Fruit fly (Drosophila melanogaster) whole organism, embryonic: ENCODE data around the gene Tep4.

Experiments used
- Awh ChIP-seq: fragments of 200-800 bp; sonication (Bioruptor generic); IDR thresholded peaks from 2 replicates; pipeline ENCODE4, ENCODE4 v1.3.6; 2022; ENCODE audit warnings: missing biosample characterization, missing genetic modification characterization
- CG10654 ChIP-seq: fragments of 200-800 bp; sonication (Bioruptor generic); optimal IDR thresholded peaks from 2 replicates; lab custom pipeline; 2016; ENCODE audit warnings: missing biosample characterization, missing genetic modification characterization
- CG11247 ChIP-seq: fragments of 200-800 bp; sonication (Bioruptor generic); IDR thresholded peaks from 2 replicates; pipeline ENCODE4 v1.3.6; 2022; ENCODE audit warnings: missing biosample characterization, missing genetic modification characterization
- CG11696 ChIP-seq: fragments of 200-800 bp; sonication (Bioruptor generic); IDR thresholded peaks from 2 replicates; pipeline ENCODE4 v1.3.6; 2022; ENCODE audit warnings: missing biosample characterization, missing genetic modification characterization
- CG12769 ChIP-seq: fragments of 200-800 bp; sonication (Bioruptor generic); optimal IDR thresholded peaks from 2 replicates; lab custom pipeline; 2019; ENCODE audit warnings: missing biosample characterization, mild to moderate bottlenecking, missing genetic modification characterization, moderate library complexity
- CG13624 ChIP-seq: fragments of 200-800 bp; sonication (Bioruptor generic); optimal IDR thresholded peaks from 2 replicates; lab custom pipeline; 2016; ENCODE audit warnings: missing biosample characterization, missing genetic modification characterization
- CG1529 ChIP-seq: fragments of 200-800 bp; sonication (Bioruptor generic); optimal IDR thresholded peaks from 3 replicates; lab custom pipeline; 2018; ENCODE audit warnings: missing biosample characterization, missing genetic modification characterization
- CG15514 ChIP-seq: fragments of 200-800 bp; sonication (Bioruptor generic); optimal IDR thresholded peaks from 3 replicates; lab custom pipeline; 2017; ENCODE audit warnings: missing biosample characterization, missing genetic modification characterization, mild to moderate bottlenecking, moderate library complexity, missing genetic modification reagents
- CG2129 ChIP-seq: fragments of 200-800 bp; sonication (Bioruptor generic); IDR thresholded peaks from 2 replicates; pipeline ENCODE4 v1.3.6; 2022; ENCODE audit warnings: missing biosample characterization, missing genetic modification characterization; ENCODE audit not compliant: partially characterized antibody
- CG2199 ChIP-seq: fragments of 200-800 bp; sonication (Bioruptor generic); IDR thresholded peaks from 3 replicates; pipeline ENCODE4 v1.3.6; 2022; ENCODE audit warnings: missing biosample characterization, missing genetic modification characterization
- CG31388 ChIP-seq: fragments of 200-800 bp; sonication (Bioruptor generic); optimal IDR thresholded peaks from 2 replicates; lab custom pipeline; 2016; ENCODE audit warnings: missing biosample characterization, missing genetic modification characterization
- CG33213 ChIP-seq: fragments of 200-800 bp; sonication (Bioruptor generic); optimal IDR thresholded peaks from 3 replicates; lab custom pipeline; 2016; ENCODE audit warnings: missing biosample characterization, missing genetic modification characterization
- CG4617 ChIP-seq: fragments of 200-800 bp; sonication (Bioruptor generic); optimal IDR thresholded peaks from 3 replicates; lab custom pipeline; 2016; ENCODE audit warnings: missing biosample characterization, missing genetic modification characterization, borderline replicate concordance
- CG5245 ChIP-seq: fragments of 200-800 bp; sonication (Bioruptor generic); optimal IDR thresholded peaks from 3 replicates; lab custom pipeline; 2016; ENCODE audit warnings: missing biosample characterization, missing genetic modification characterization
- CG7372 ChIP-seq: fragments of 200-800 bp; sonication (Bioruptor generic); IDR thresholded peaks from 2 replicates; pipeline ENCODE4 v1.3.6; 2022; ENCODE audit warnings: missing biosample characterization, missing genetic modification characterization
- CG8089 ChIP-seq: fragments of 200-800 bp; sonication (Bioruptor generic); optimal IDR thresholded peaks from 3 replicates; lab custom pipeline; 2016; ENCODE audit warnings: missing biosample characterization, missing genetic modification characterization
- CG8290 ChIP-seq, 3 experiments: fragments of 200-800 bp; sonication (Bioruptor generic); optimal IDR thresholded peaks; 2 replicates each; lab custom pipeline; 2016 to 2019; ENCODE audit warnings: missing biosample characterization in 3 of 3, missing genetic modification characterization in 3 of 3, mild to moderate bottlenecking in 2 of 3, moderate library complexity in 1 of 3
- CG9215 ChIP-seq: fragments of 200-800 bp; sonication (Bioruptor generic); IDR thresholded peaks from 2 replicates; pipeline ENCODE4 v1.3.6; 2022; ENCODE audit warnings: missing biosample characterization, missing genetic modification characterization
- CG9437 ChIP-seq: fragments of 200-800 bp; sonication (Bioruptor generic); optimal IDR thresholded peaks from 2 replicates; lab custom pipeline; 2018; ENCODE audit warnings: missing biosample characterization, mild to moderate bottlenecking, missing genetic modification characterization
- CHES-1-like ChIP-seq: fragments of 200-800 bp; sonication (Bioruptor generic); optimal IDR thresholded peaks from 2 replicates; lab custom pipeline; 2016; ENCODE audit warnings: missing biosample characterization, missing genetic modification characterization
- Camta ChIP-seq: fragments of 200-800 bp; sonication (Bioruptor generic); optimal IDR thresholded peaks from 2 replicates; lab custom pipeline; 2016; ENCODE audit warnings: missing biosample characterization, missing genetic modification characterization
- CkIIα-i1 ChIP-seq: fragments of 200-800 bp; sonication (Bioruptor generic); IDR thresholded peaks from 2 replicates; pipeline ENCODE4 v1.3.6; 2022; ENCODE audit warnings: missing biosample characterization, missing genetic modification characterization
- E2f2 ChIP-seq: fragments of 200-800 bp; sonication (Bioruptor generic); IDR thresholded peaks from 2 replicates; pipeline ENCODE4 v1.3.6; 2022; ENCODE audit warnings: missing biosample characterization, missing genetic modification characterization
- HLH54F ChIP-seq: fragments of 200-800 bp; sonication (Bioruptor generic); optimal IDR thresholded peaks from 3 replicates; lab custom pipeline; 2016; ENCODE audit warnings: missing biosample characterization, missing genetic modification characterization
- Hand ChIP-seq: fragments of 200-800 bp; sonication (Bioruptor generic); optimal IDR thresholded peaks from 2 replicates; lab custom pipeline; 2017; ENCODE audit warnings: mild to moderate bottlenecking, missing biosample characterization, missing genetic modification reagents, missing genetic modification characterization
- Mad ChIP-seq: fragments of 200-800 bp; sonication (Bioruptor generic); optimal IDR thresholded peaks from 2 replicates; lab custom pipeline; 2016; ENCODE audit warnings: missing biosample characterization, missing genetic modification characterization
- PHDP ChIP-seq: fragments of 200-800 bp; sonication (Bioruptor generic); optimal IDR thresholded peaks from 3 replicates; lab custom pipeline; 2018; ENCODE audit warnings: missing biosample characterization, mild to moderate bottlenecking, missing genetic modification characterization, moderate library complexity
- Xbp1 ChIP-seq: fragments of 200-800 bp; sonication (Bioruptor generic); optimal IDR thresholded peaks from 3 replicates; lab custom pipeline; 2016; ENCODE audit warnings: missing biosample characterization, mild to moderate bottlenecking, missing genetic modification characterization
- abd-A ChIP-seq: fragments of 200-800 bp; sonication (Bioruptor generic); optimal IDR thresholded peaks from 3 replicates; lab custom pipeline; 2019; ENCODE audit warnings: missing biosample characterization, mild to moderate bottlenecking, missing genetic modification characterization, moderate library complexity
- amos ChIP-seq: fragments of 200-800 bp; sonication (Bioruptor generic); IDR thresholded peaks from 2 replicates; pipeline ENCODE4 v1.3.6; 2022; ENCODE audit warnings: missing biosample characterization, missing genetic modification characterization; ENCODE audit not compliant: partially characterized antibody
- cas ChIP-seq: fragments of 200-800 bp; sonication (Bioruptor generic); IDR thresholded peaks from 2 replicates; pipeline ENCODE4 v1.3.6; 2022; ENCODE audit warnings: missing biosample characterization, missing genetic modification characterization
- da ChIP-seq: fragments of 200-800 bp; sonication (Bioruptor generic); optimal IDR thresholded peaks from 2 replicates; lab custom pipeline; 2016; ENCODE audit warnings: missing biosample characterization, missing genetic modification characterization
- dm ChIP-seq: fragments of 200-800 bp; sonication (Bioruptor generic); optimal IDR thresholded peaks from 3 replicates; lab custom pipeline; 2016; ENCODE audit warnings: missing biosample characterization, missing genetic modification characterization
- dpn ChIP-seq, 2 experiments: fragments of 200-800 bp; sonication (Bioruptor generic); optimal IDR thresholded peaks; 3 replicates each; lab custom pipeline; 2016; ENCODE audit warnings: missing biosample characterization in 2 of 2, missing genetic modification characterization in 2 of 2
- esg ChIP-seq: fragments of 200-800 bp; sonication (Bioruptor generic); conservative IDR thresholded peaks from 2 replicates; pipeline ENCODE4 v1.3.6; 2022; ENCODE audit warnings: missing biosample characterization, missing genetic modification characterization
- gem ChIP-seq: fragments of 200-800 bp; sonication (Bioruptor generic); optimal IDR thresholded peaks from 2 replicates; lab custom pipeline; 2019; ENCODE audit warnings: missing biosample characterization, mild to moderate bottlenecking, missing genetic modification characterization, moderate library complexity
- gro ChIP-seq: fragments of 200-800 bp; sonication (Bioruptor generic); optimal IDR thresholded peaks from 2 replicates; lab custom pipeline; 2016; ENCODE audit warnings: missing biosample characterization, missing genetic modification characterization
- gsb ChIP-seq: fragments of 200-800 bp; sonication (Bioruptor generic); IDR thresholded peaks from 2 replicates; pipeline ENCODE4 v1.3.6; 2022; ENCODE audit warnings: missing biosample characterization, missing genetic modification characterization
- inv ChIP-seq: fragments of 200-800 bp; sonication (Bioruptor generic); IDR thresholded peaks from 2 replicates; pipeline ENCODE4 v1.3.6; 2022; ENCODE audit warnings: missing biosample characterization, missing genetic modification characterization; ENCODE audit not compliant: partially characterized antibody
- nerfin-2 ChIP-seq: fragments of 200-800 bp; sonication (Bioruptor generic); IDR thresholded peaks from 2 replicates; pipeline ENCODE4 v1.3.6; 2022; ENCODE audit warnings: missing biosample characterization, missing genetic modification characterization; ENCODE audit not compliant: partially characterized antibody
- onecut ChIP-seq: fragments of 200-800 bp; sonication (Bioruptor generic); IDR thresholded peaks from 2 replicates; pipeline ENCODE4 v1.3.6; 2022; ENCODE audit warnings: missing biosample characterization, missing genetic modification characterization
- p53 ChIP-seq: fragments of 200-800 bp; sonication (Bioruptor generic); optimal IDR thresholded peaks from 2 replicates; lab custom pipeline; 2016; ENCODE audit warnings: missing biosample characterization, missing genetic modification characterization
- pfk ChIP-seq: fragments of 200-800 bp; sonication (Bioruptor generic); optimal IDR thresholded peaks from 2 replicates; lab custom pipeline; 2018; ENCODE audit warnings: missing biosample characterization, mild to moderate bottlenecking, missing genetic modification characterization, moderate library complexity
- phol ChIP-seq: fragments of 200-800 bp; sonication (Bioruptor generic); optimal IDR thresholded peaks from 3 replicates; lab custom pipeline; 2018; ENCODE audit warnings: missing biosample characterization, mild to moderate bottlenecking, missing genetic modification characterization, moderate library complexity
- shn ChIP-seq: fragments of 200-800 bp; sonication (Bioruptor generic); optimal IDR thresholded peaks from 3 replicates; lab custom pipeline; 2016; ENCODE audit warnings: missing biosample characterization, missing genetic modification characterization
- sisA ChIP-seq: fragments of 200-800 bp; sonication (Bioruptor generic); IDR thresholded peaks from 2 replicates; pipeline ENCODE4 v1.3.6; 2022; ENCODE audit warnings: missing biosample characterization, missing genetic modification characterization
- sna ChIP-seq: fragments of 200-800 bp; sonication (Bioruptor generic); IDR thresholded peaks from 2 replicates; pipeline ENCODE4 v1.3.6; 2022; ENCODE audit warnings: missing biosample characterization, missing genetic modification characterization; ENCODE audit not compliant: partially characterized antibody
- sob ChIP-seq: fragments of 200-800 bp; sonication (Bioruptor generic); IDR thresholded peaks from 2 replicates; pipeline ENCODE4 v1.3.6; 2022; ENCODE audit warnings: missing biosample characterization, missing genetic modification characterization
- sug ChIP-seq: fragments of 200-800 bp; optimal IDR thresholded peaks from 2 replicates; lab custom pipeline; 2019; ENCODE audit warnings: missing biosample characterization, mild to moderate bottlenecking, missing genetic modification characterization, moderate library complexity
- tna ChIP-seq: fragments of 200-800 bp; sonication (Bioruptor generic); IDR thresholded peaks from 2 replicates; pipeline ENCODE4 v1.3.6; 2022; ENCODE audit warnings: missing biosample characterization, missing genetic modification characterization; ENCODE audit not compliant: partially characterized antibody
- yki ChIP-seq: fragments of >200 bp; optimal IDR thresholded peaks from 3 replicates; lab custom pipeline; 2018

The Tep4 gene

DNA sequence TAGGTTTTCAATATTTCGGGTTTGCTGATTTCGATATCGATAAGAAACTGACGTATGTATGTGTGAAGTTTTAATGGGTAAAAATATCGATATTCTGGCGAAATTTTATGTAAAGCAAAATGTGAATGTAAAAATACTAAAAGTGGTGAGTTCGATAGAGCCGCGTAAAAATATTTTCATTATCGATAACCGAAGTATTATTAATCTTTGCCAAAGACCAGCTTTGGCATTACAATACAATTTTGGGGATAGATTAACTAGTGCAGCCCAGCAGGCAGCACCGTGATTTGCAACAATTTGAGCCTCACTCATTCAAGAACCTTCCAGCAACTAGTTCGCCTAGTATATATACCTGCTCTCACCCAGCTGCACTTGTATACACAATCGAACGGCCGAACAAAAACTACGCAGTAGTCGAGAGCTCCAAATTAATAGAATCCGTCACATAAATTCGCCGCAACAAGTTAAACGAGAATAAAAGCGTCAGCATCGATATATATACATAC is 6.0 kb upstream of the Tep4 start (continued):
- TF ChIP-seq inv (GFP tag; lab: Robert Waterston, UW) (peak; percentile 73), onecut (GFP tag; lab: Robert Waterston, UW) (peak; percentile 8; the same call in 1 of the 2 replicates), CG2199 (no peak), esg (GFP tag; lab: Robert Waterston, UW) (no peak), gsb (no peak), Awh (no peak), cas (GFP tag; lab: Robert Waterston, UW) (no peak), Camta (GFP tag; lab: Kevin White, UChicago) (no peak), abd-A (tag; lab: Kevin White, UChicago) (peak; percentile 84), HLH54F (GFP tag; lab: Kevin White, UChicago) (no peak), gro (GFP tag; lab: Kevin White, UChicago) (no peak), dm (peak; percentile 1), sug (no peak), sna (GFP tag; lab: Robert Waterston, UW) (peak; percentile 90), shn (GFP tag; lab: Kevin White, UChicago) (no peak), pfk (no peak), CG4617 (GFP tag; lab: Kevin White, UChicago) (peak; percentile 2), sisA (GFP tag; lab: Robert Waterston, UW) (no peak), gem (tag; lab: Kevin White, UChicago) (no peak), phol (tag; lab: Kevin White, UChicago) (peak; percentile 27), tna (peak; percentile 92), CG15514 (GFP tag; lab: Kevin White, UChicago) (peak; percentile 59), PHDP (no peak), Mad (GFP tag; lab: Kevin White, UChicago) (no peak), CG10654 (no peak), CG9215 (GFP tag; lab: Robert Waterston, UW) (no peak), CG12769 (peak; percentile 33), CG9437 (GFP tag; lab: Kevin White, UChicago) (no peak), yki (no peak), CG31388 (GFP tag; lab: Kevin White, UChicago) (no peak), amos (GFP tag; lab: Robert Waterston, UW) (peak; percentile 79; the same call in 1 of the 2 replicates), p53 (GFP tag; lab: Kevin White, UChicago) (no peak), CG1529 (GFP tag; lab: Kevin White, UChicago) (no peak), CG11247 (no peak), da (GFP tag; lab: Kevin White, UChicago) (no peak), CG7372 (GFP tag; lab: Robert Waterston, UW) (no peak), CG8290 (GFP tag; optimal IDR thresholded peaks at IDR 0.05; lab: Kevin White, UChicago) (no peak), CG8290 (tag; optimal IDR thresholded peaks at IDR 0.05; lab: Kevin White, UChicago) (peak in 1 of 2 experiments; percentile 48), CG33213 (peak; percentile 19), CG5245 (GFP tag; lab: Kevin White, UChicago) (no peak), CG13624 (GFP tag; lab: Kevin White, UChicago) (peak; percentile 65), E2f2 (GFP tag; lab: Robert Waterston, UW) (peak; percentile 67), Xbp1 (no peak), CkIIα-i1 (GFP tag; lab: Robert Waterston, UW) (no peak), dpn (GFP tag; optimal IDR thresholded peaks at IDR 0.05; lab: Kevin White, UChicago) (no peak), CG11696 (GFP tag; lab: Robert Waterston, UW) (no peak), CHES-1-like (GFP tag; lab: Kevin White, UChicago) (no peak), CG8089 (GFP tag; lab: Kevin White, UChicago) (no peak), CG2129 (peak; percentile 62), Hand (GFP tag; lab: Kevin White, UChicago) (no peak), nerfin-2 (GFP tag; lab: Robert Waterston, UW) (peak; percentile 95), sob (GFP tag; lab: Robert Waterston, UW) (no peak)
